Worm (Caenorhabditis elegans): ENCODE results near the gene mans-3.

DNA sequence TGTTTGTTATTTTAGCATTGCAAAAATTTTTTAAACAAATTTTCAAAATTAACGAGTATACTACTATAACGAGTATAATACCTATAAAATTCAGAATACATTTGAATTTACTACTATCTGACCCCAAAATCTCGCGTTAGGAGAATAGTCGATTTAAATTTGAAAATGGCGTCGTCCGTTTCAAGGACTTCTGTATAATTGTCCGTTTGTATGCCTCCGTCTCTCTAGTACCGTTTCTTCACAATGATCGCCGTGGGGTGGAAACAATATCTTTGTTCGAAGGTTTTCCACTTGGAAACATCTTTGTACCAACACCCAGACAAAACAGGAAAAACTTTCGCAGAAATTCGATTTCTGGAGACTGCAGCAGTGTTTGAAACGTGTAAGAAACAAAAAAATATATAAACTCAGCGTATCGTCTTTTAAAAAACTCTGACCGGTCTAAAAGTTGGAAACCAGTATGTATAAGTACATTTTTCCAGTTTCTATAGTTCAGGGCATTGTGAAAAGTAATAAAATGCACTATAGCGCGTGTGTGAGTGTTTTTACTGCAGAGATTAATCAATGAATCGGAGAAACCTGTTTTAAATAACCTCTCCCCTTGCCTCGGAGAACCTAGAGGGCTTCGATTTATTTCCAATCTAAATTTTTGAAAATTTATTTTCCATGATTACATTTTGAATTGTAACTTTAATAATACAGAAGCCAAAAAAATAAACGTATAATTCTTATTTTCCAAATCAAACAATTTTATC, 27.3 kb upstream of the mans-3 start:
- TF ChIP-seq nfya-1 (tag; optimal IDR thresholded peaks at IDR 0.05; ENCODE audit: borderline replicate concordance, insufficient read depth) (no peak), die-1 (tag; optimal IDR thresholded peaks at IDR 0.05) (no peak), ztf-6 (GFP tag; IDR thresholded peaks at IDR 0.05) (no peak), hlh-12 (tag; optimal IDR thresholded peaks at IDR 0.05) (no peak), lir-1 (GFP tag; conservative IDR thresholded peaks at IDR 0.05) (no peak), unc-130 (GFP tag; optimal IDR thresholded peaks at IDR 0.05) (no peak)
